Fruit fly (Drosophila melanogaster) whole organism, embryonic: Measurements from ENCODE around the gene CG3448.

ENCODE experiments used
- CG12236 ChIP-seq: fragments of 200-800 bp; sonication (Bioruptor generic); optimal IDR thresholded peaks from 2 replicates; lab custom pipeline; 2016; ENCODE audit warnings: missing biosample characterization, missing genetic modification characterization
- CG1602 ChIP-seq: fragments of 200-800 bp; sonication (Bioruptor generic); optimal IDR thresholded peaks from 3 replicates; lab custom pipeline; 2016; ENCODE audit warnings: missing biosample characterization, missing genetic modification characterization
- CG1603 ChIP-seq: fragments of 200-800 bp; sonication (Bioruptor generic); optimal IDR thresholded peaks from 2 replicates; lab custom pipeline; 2019; ENCODE audit warnings: missing biosample characterization, mild to moderate bottlenecking, missing genetic modification characterization, moderate library complexity
- CG16813 ChIP-seq: fragments of 200-800 bp; sonication (Bioruptor generic); IDR thresholded peaks from 3 replicates; pipeline ENCODE4 v1.3.6; 2022; ENCODE audit warnings: missing biosample characterization, missing genetic modification characterization; ENCODE audit not compliant: partially characterized antibody
- CG17359 ChIP-seq: fragments of 200-800 bp; sonication (Bioruptor generic); optimal IDR thresholded peaks from 3 replicates; lab custom pipeline; 2018; ENCODE audit warnings: missing biosample characterization, mild to moderate bottlenecking, missing genetic modification characterization, moderate library complexity
- CG17802 ChIP-seq: fragments of 200-800 bp; sonication (Bioruptor generic); optimal IDR thresholded peaks from 2 replicates; lab custom pipeline; 2018; ENCODE audit warnings: missing biosample characterization, mild to moderate bottlenecking, missing genetic modification characterization, moderate library complexity
- CG1792 ChIP-seq: fragments of 200-800 bp; sonication (Bioruptor generic); optimal IDR thresholded peaks from 2 replicates; lab custom pipeline; 2016; ENCODE audit warnings: missing biosample characterization, missing genetic modification characterization
- CG18764 ChIP-seq: fragments of 200-800 bp; sonication (Bioruptor generic); optimal IDR thresholded peaks from 3 replicates; lab custom pipeline; 2016; ENCODE audit warnings: missing biosample characterization, missing genetic modification characterization
- CG2116 ChIP-seq: fragments of 200-800 bp; sonication (Bioruptor generic); optimal IDR thresholded peaks from 3 replicates; lab custom pipeline; 2018; ENCODE audit warnings: missing biosample characterization, mild to moderate bottlenecking, missing genetic modification characterization
- CG2889 ChIP-seq: fragments of 200-800 bp; sonication (Bioruptor generic); IDR thresholded peaks from 3 replicates; pipeline ENCODE4 v1.3.6; 2022; ENCODE audit warnings: missing biosample characterization, missing genetic modification characterization
- CG3407 ChIP-seq: fragments of 200-800 bp; sonication (Bioruptor generic); optimal IDR thresholded peaks from 2 replicates; lab custom pipeline; 2018; ENCODE audit warnings: missing biosample characterization, mild to moderate bottlenecking, missing genetic modification characterization
- CG34224 ChIP-seq: fragments of 200-800 bp; sonication (Bioruptor generic); IDR thresholded peaks from 3 replicates; pipeline ENCODE4 v1.3.6; 2022; ENCODE audit warnings: missing biosample characterization, missing genetic modification characterization; ENCODE audit not compliant: partially characterized antibody
- CG7745 ChIP-seq: fragments of 200-800 bp; sonication (Bioruptor generic); optimal IDR thresholded peaks from 2 replicates; lab custom pipeline; 2018; ENCODE audit warnings: missing biosample characterization, mild to moderate bottlenecking, missing genetic modification characterization, moderate library complexity
- CG8281 ChIP-seq: fragments of 200-800 bp; sonication (Bioruptor generic); optimal IDR thresholded peaks from 2 replicates; lab custom pipeline; 2018; ENCODE audit warnings: missing biosample characterization, mild to moderate bottlenecking, missing genetic modification characterization, moderate library complexity
- CG9215 ChIP-seq: fragments of 200-800 bp; sonication (Bioruptor generic); IDR thresholded peaks from 2 replicates; pipeline ENCODE4 v1.3.6; 2022; ENCODE audit warnings: missing biosample characterization, missing genetic modification characterization
- CG9609 ChIP-seq: fragments of 200-800 bp; sonication (Bioruptor generic); optimal IDR thresholded peaks from 3 replicates; lab custom pipeline; 2016; ENCODE audit warnings: missing biosample characterization, missing genetic modification characterization
- CG9817 ChIP-seq: fragments of 200-800 bp; sonication (Bioruptor generic); optimal IDR thresholded peaks from 2 replicates; lab custom pipeline; 2018; ENCODE audit warnings: missing biosample characterization, mild to moderate bottlenecking, missing genetic modification characterization, moderate library complexity
- Eip74EF ChIP-seq, 2 experiments: fragments of 200-800 bp in 1 of 2; fragments of >200 bp in 1 of 2; sonication (Bioruptor generic) in 1 of 2; optimal IDR thresholded peaks; 2 replicates each; lab custom pipeline; 2017 to 2019; ENCODE audit warnings: missing biosample characterization in 2 of 2, missing genetic modification characterization in 2 of 2, mild to moderate bottlenecking in 1 of 2, moderate library complexity in 1 of 2
- Fer3 ChIP-seq: fragments of 200-800 bp; sonication (Bioruptor generic); optimal IDR thresholded peaks from 2 replicates; lab custom pipeline; 2018; ENCODE audit warnings: missing biosample characterization, mild to moderate bottlenecking, missing genetic modification characterization, moderate library complexity
- Lim3 ChIP-seq: fragments of 200-800 bp; sonication (Bioruptor generic); IDR thresholded peaks from 2 replicates; pipeline ENCODE4 v1.3.6; 2022; ENCODE audit warnings: missing biosample characterization, missing genetic modification characterization
- MESR4 ChIP-seq: fragments of 200-800 bp; sonication (Bioruptor generic); optimal IDR thresholded peaks from 2 replicates; lab custom pipeline; 2018; ENCODE audit warnings: missing biosample characterization, mild to moderate bottlenecking, missing genetic modification characterization, moderate library complexity
- Max ChIP-seq: fragments of 200-800 bp; sonication (Bioruptor generic); optimal IDR thresholded peaks from 2 replicates; lab custom pipeline; 2016; ENCODE audit warnings: missing biosample characterization, mild to moderate bottlenecking, missing genetic modification characterization
- NC2β ChIP-seq: fragments of 200-800 bp; sonication (Bioruptor generic); optimal IDR thresholded peaks from 2 replicates; lab custom pipeline; 2016; ENCODE audit warnings: missing biosample characterization, missing genetic modification characterization
- NK7.1 ChIP-seq: fragments of 200-800 bp; sonication (Bioruptor generic); optimal IDR thresholded peaks from 3 replicates; lab custom pipeline; 2016; ENCODE audit warnings: missing biosample characterization, missing genetic modification characterization
- Nf-YB ChIP-seq: fragments of 200-800 bp; sonication (Bioruptor generic); optimal IDR thresholded peaks from 3 replicates; lab custom pipeline; 2019; ENCODE audit warnings: missing biosample characterization, mild to moderate bottlenecking, missing genetic modification characterization, moderate library complexity
- Side ChIP-seq: fragments of 200-800 bp; sonication (Bioruptor generic); optimal IDR thresholded peaks from 2 replicates; lab custom pipeline; 2016; ENCODE audit warnings: missing biosample characterization, missing genetic modification characterization
- Sox102F ChIP-seq: fragments of 200-800 bp; sonication (Bioruptor generic); optimal IDR thresholded peaks from 2 replicates; lab custom pipeline; 2018; ENCODE audit warnings: missing biosample characterization, mild to moderate bottlenecking, missing genetic modification characterization, moderate library complexity
- Tbp ChIP-seq: fragments of >200 bp; optimal IDR thresholded peaks from 2 replicates; lab custom pipeline; 2018; ENCODE audit warnings: missing biosample characterization, missing genetic modification characterization
- al ChIP-seq: fragments of 200-800 bp; sonication (Bioruptor generic); IDR thresholded peaks from 2 replicates; pipeline ENCODE4 v1.3.6; 2022; ENCODE audit warnings: missing biosample characterization, missing genetic modification characterization
- az2 ChIP-seq: fragments of 200-800 bp; sonication (Bioruptor generic); optimal IDR thresholded peaks from 3 replicates; lab custom pipeline; 2016; ENCODE audit warnings: missing biosample characterization, missing genetic modification characterization
- br ChIP-seq: fragments of >200 bp; optimal IDR thresholded peaks from 2 replicates; lab custom pipeline; 2017
- bsh ChIP-seq, 2 experiments: fragments of 200-800 bp; sonication (Bioruptor generic); optimal IDR thresholded peaks; 2 replicates each; lab custom pipeline; 2017 to 2018; ENCODE audit warnings: mild to moderate bottlenecking in 2 of 2, missing biosample characterization in 2 of 2, missing genetic modification characterization in 2 of 2, moderate library complexity in 1 of 2
- caup ChIP-seq: fragments of 200-800 bp; sonication (Bioruptor generic); optimal IDR thresholded peaks from 3 replicates; lab custom pipeline; 2017; ENCODE audit warnings: missing biosample characterization, mild to moderate bottlenecking, missing genetic modification characterization, moderate library complexity; ENCODE audit not compliant: severe bottlenecking
- chn ChIP-seq: fragments of 200-800 bp; sonication (Bioruptor generic); optimal IDR thresholded peaks from 2 replicates; lab custom pipeline; 2016; ENCODE audit warnings: missing biosample characterization, missing genetic modification characterization
- ci ChIP-seq: fragments of 200-800 bp; sonication (Bioruptor generic); IDR thresholded peaks from 3 replicates; pipeline ENCODE4 v1.3.6; 2022; ENCODE audit warnings: missing biosample characterization, missing genetic modification characterization
- cwo ChIP-seq: fragments of 200-800 bp; sonication (Bioruptor generic); optimal IDR thresholded peaks from 3 replicates; lab custom pipeline; 2017; ENCODE audit warnings: missing biosample characterization, missing genetic modification characterization, mild to moderate bottlenecking, moderate library complexity, missing genetic modification reagents
- eve ChIP-seq, 2 experiments: fragments of >200 bp; optimal IDR thresholded peaks; 2 replicates each; lab custom pipeline; 2017; ENCODE audit warnings: missing biosample characterization in 2 of 2, missing genetic modification characterization in 2 of 2
- fd64A ChIP-seq: fragments of 200-800 bp; sonication (Bioruptor generic); optimal IDR thresholded peaks from 3 replicates; lab custom pipeline; 2018; ENCODE audit warnings: missing biosample characterization, mild to moderate bottlenecking, missing genetic modification characterization
- gcm2 ChIP-seq: fragments of 200-800 bp; sonication (Bioruptor generic); optimal IDR thresholded peaks from 2 replicates; lab custom pipeline; 2016; ENCODE audit warnings: missing biosample characterization, missing genetic modification characterization
- grn ChIP-seq: fragments of 200-800 bp; sonication (Bioruptor generic); optimal IDR thresholded peaks from 3 replicates; lab custom pipeline; 2017; ENCODE audit warnings: missing biosample characterization, missing genetic modification characterization
- h ChIP-seq: fragments of >200 bp; optimal IDR thresholded peaks from 2 replicates; lab custom pipeline; 2017
- ken ChIP-seq: fragments of 200-800 bp; sonication (Bioruptor generic); IDR thresholded peaks from 3 replicates; pipeline ENCODE4 v1.3.6; 2022; ENCODE audit warnings: missing biosample characterization, missing genetic modification characterization
- maf-S ChIP-seq: fragments of 200-800 bp; sonication (Bioruptor generic); optimal IDR thresholded peaks from 2 replicates; lab custom pipeline; 2016; ENCODE audit warnings: missing biosample characterization, missing genetic modification characterization
- nerfin-1 ChIP-seq: fragments of 200-800 bp; sonication (Bioruptor generic); optimal IDR thresholded peaks from 3 replicates; lab custom pipeline; 2019; ENCODE audit warnings: missing biosample characterization, mild to moderate bottlenecking, missing genetic modification characterization, moderate library complexity
- phol ChIP-seq: fragments of 200-800 bp; sonication (Bioruptor generic); optimal IDR thresholded peaks from 3 replicates; lab custom pipeline; 2018; ENCODE audit warnings: missing biosample characterization, mild to moderate bottlenecking, missing genetic modification characterization, moderate library complexity
- pnt ChIP-seq: fragments of 200-800 bp; sonication (Bioruptor generic); optimal IDR thresholded peaks from 3 replicates; lab custom pipeline; 2016; ENCODE audit warnings: missing biosample characterization, missing genetic modification characterization
- pzg ChIP-seq: fragments of 200-800 bp; sonication (Bioruptor generic); optimal IDR thresholded peaks from 3 replicates; lab custom pipeline; 2018; ENCODE audit warnings: missing biosample characterization, mild to moderate bottlenecking, missing genetic modification characterization, moderate library complexity
- slou ChIP-seq: fragments of 200-800 bp; sonication (Bioruptor generic); optimal IDR thresholded peaks from 3 replicates; lab custom pipeline; 2016; ENCODE audit warnings: missing biosample characterization, missing genetic modification characterization
- so ChIP-seq: fragments of 200-800 bp; sonication (Bioruptor generic); IDR thresholded peaks from 3 replicates; pipeline ENCODE4 v1.3.6; 2022; ENCODE audit warnings: missing biosample characterization, missing genetic modification characterization
- sqz ChIP-seq: fragments of 200-800 bp; sonication (Bioruptor generic); optimal IDR thresholded peaks from 3 replicates; lab custom pipeline; 2018; ENCODE audit warnings: missing biosample characterization, mild to moderate bottlenecking, missing genetic modification characterization
- ttk ChIP-seq: fragments of 200-800 bp; sonication (Bioruptor generic); IDR thresholded peaks from 2 replicates; pipeline ENCODE4 v2.1.2; 2022; ENCODE audit warnings: missing biosample characterization, missing genetic modification characterization
- vvl ChIP-seq: fragments of 200-800 bp; sonication (Bioruptor generic); IDR thresholded peaks from 2 replicates; pipeline ENCODE4 v1.3.6; 2022; ENCODE audit warnings: missing biosample characterization, missing genetic modification characterization

The CG3448 gene

dm6 chr3L:9447239-9447777 is 4.1 kb downstream of the CG3448 start (continued):
- TF ChIP-seq pzg (GFP tag; lab: Kevin White, UChicago) = no peak
- TF ChIP-seq gcm2 (GFP tag; lab: Kevin White, UChicago) = no peak
- no peak for TF ChIP-seq CG2116 (GFP tag; lab: Kevin White, UChicago)
- TF ChIP-seq CG8281 (tag; lab: Kevin White, UChicago) = peak; percentile 48
- no peak for TF ChIP-seq NC2β (GFP tag; lab: Kevin White, UChicago)
- TF ChIP-seq CG7745 (tag; lab: Kevin White, UChicago) = no peak
- TF ChIP-seq phol (tag; lab: Kevin White, UChicago) = no peak
- TF ChIP-seq grn (GFP tag; lab: Kevin White, UChicago) = peak; percentile 86
- no peak for TF ChIP-seq Sox102F (GFP tag; lab: Kevin White, UChicago)
- TF ChIP-seq MESR4 (GFP tag; lab: Kevin White, UChicago) = peak; percentile 20
- TF ChIP-seq al (GFP tag; lab: Robert Waterston, UW) = no peak
- TF ChIP-seq maf-S (GFP tag; lab: Kevin White, UChicago) = no peak
- TF ChIP-seq nerfin-1 (tag; lab: Kevin White, UChicago) = no peak
- TF ChIP-seq br (lab: Kevin White, UChicago) = no peak
- TF ChIP-seq CG9609 (GFP tag; lab: Kevin White, UChicago) = no peak
- TF ChIP-seq bsh (GFP tag; optimal IDR thresholded peaks at IDR 0.05; lab: Kevin White, UChicago) = no peak
- TF ChIP-seq CG9817 (tag; lab: Kevin White, UChicago) = no peak
- TF ChIP-seq ken (GFP tag; lab: Robert Waterston, UW) = no peak
- TF ChIP-seq Max (GFP tag; lab: Kevin White, UChicago) = no peak
- TF ChIP-seq Fer3 (tag; lab: Kevin White, UChicago) = peak; percentile 12
- no peak for TF ChIP-seq CG1603 (tag; lab: Kevin White, UChicago)
- no peak for TF ChIP-seq h
- no peak for TF ChIP-seq CG12236 (GFP tag; lab: Kevin White, UChicago)
- TF ChIP-seq cwo (GFP tag; lab: Kevin White, UChicago) = peak; percentile 22
- peak; percentile 55; the same call in 1 of the 2 replicates for TF ChIP-seq vvl
- no peak for TF ChIP-seq CG17802 (tag; lab: Kevin White, UChicago)
- no peak for TF ChIP-seq so
- TF ChIP-seq CG2889 = no peak
- TF ChIP-seq CG3407 (GFP tag; lab: Kevin White, UChicago) = no peak
- no peak for TF ChIP-seq fd64A (GFP tag; lab: Kevin White, UChicago)
- TF ChIP-seq eve (GFP tag; optimal IDR thresholded peaks at IDR 0.05; lab: Kevin White, UChicago) = no peak
- TF ChIP-seq caup = peak; percentile 36
- no peak for TF ChIP-seq CG17359
- no peak for TF ChIP-seq Eip74EF (GFP tag; optimal IDR thresholded peaks at IDR 0.05; lab: Kevin White, UChicago)
- no peak for TF ChIP-seq pnt (GFP tag; lab: Kevin White, UChicago)
- no peak for TF ChIP-seq chn (GFP tag; lab: Kevin White, UChicago)
- TF ChIP-seq Lim3 = no peak
- TF ChIP-seq CG34224 = no peak
- no peak for TF ChIP-seq NK7.1 (GFP tag; lab: Kevin White, UChicago)
- TF ChIP-seq CG9215 = no peak
- TF ChIP-seq CG1602 (GFP tag; lab: Kevin White, UChicago) = no peak
- no peak for TF ChIP-seq CG18764
- no peak for TF ChIP-seq Nf-YB (GFP tag; lab: Kevin White, UChicago)
- no peak for TF ChIP-seq Tbp
- no peak for TF ChIP-seq az2 (GFP tag; lab: Kevin White, UChicago)
- TF ChIP-seq ttk (GFP tag; lab: Robert Waterston, UW) = no peak
- no peak for TF ChIP-seq CG16813 (GFP tag; lab: Robert Waterston, UW)
- TF ChIP-seq ci (GFP tag; lab: Robert Waterston, UW) = no peak
- TF ChIP-seq CG1792 = no peak
- peak; percentile 28 for TF ChIP-seq sqz (GFP tag; lab: Kevin White, UChicago)
- TF ChIP-seq Side (GFP tag; lab: Kevin White, UChicago) = no peak
- no peak for TF ChIP-seq slou (GFP tag; lab: Kevin White, UChicago)
